Worm (Caenorhabditis elegans): ENCODE results near the gene ZK1248.11.

ZK1248.11 gene

ce11 chrII:5785504-5785903, 42.9 kb downstream of the ZK1248.11 start:
- no peak for TF ChIP-seq ceh-82 (tag; optimal IDR thresholded peaks at IDR 0.05)
- no peak for TF ChIP-seq elt-2 (tag; optimal IDR thresholded peaks at IDR 0.05)
- no peak for TF ChIP-seq egl-13 (tag; optimal IDR thresholded peaks at IDR 0.05)
- no peak for TF ChIP-seq unc-130 (tag; optimal IDR thresholded peaks at IDR 0.05)
- TF ChIP-seq nhr-19 (GFP tag; conservative IDR thresholded peaks at IDR 0.05), result no peak
- TF ChIP-seq nhr-85 (tag), result no peak
- no peak for TF ChIP-seq alr-1 (tag; optimal IDR thresholded peaks at IDR 0.05; ENCODE audit: borderline replicate concordance)
- TF ChIP-seq sptf-1 (tag; optimal IDR thresholded peaks at IDR 0.05), result no peak
- TF ChIP-seq pqm-1 (tag; optimal IDR thresholded peaks at IDR 0.05), result no peak
- TF ChIP-seq lsy-2 (tag; optimal IDR thresholded peaks at IDR 0.05), result no peak
- TF ChIP-seq nhr-28 (tag; optimal IDR thresholded peaks at IDR 0.05), result no peak
- TF ChIP-seq ceh-8 (GFP tag; optimal IDR thresholded peaks at IDR 0.05), result no peak
- no peak for TF ChIP-seq nhr-12 (tag; optimal IDR thresholded peaks at IDR 0.05)
- no peak for TF ChIP-seq nhr-47 (tag; optimal IDR thresholded peaks at IDR 0.05)
- no peak for TF ChIP-seq fkh-4 (tag; optimal IDR thresholded peaks at IDR 0.05; ENCODE audit: borderline replicate concordance)
- TF ChIP-seq nhr-77 (tag; optimal IDR thresholded peaks at IDR 0.05), result no peak
- TF ChIP-seq ceh-63 (GFP tag; optimal IDR thresholded peaks at IDR 0.05), result no peak
- no peak for TF ChIP-seq isw-1 (GFP tag; IDR thresholded peaks at IDR 0.05)
- TF ChIP-seq aly-2 (tag; optimal IDR thresholded peaks at IDR 0.05), result no peak

- TF ChIP-seq tbx-2 (tag; optimal IDR thresholded peaks at IDR 0.05) (peak; percentile 18), nhr-12 (tag; optimal IDR thresholded peaks at IDR 0.05) (no peak), nhr-47 (tag; optimal IDR thresholded peaks at IDR 0.05) (peak; percentile 73), egl-13 (tag; optimal IDR thresholded peaks at IDR 0.05) (peak; percentile 44), unc-98 (GFP tag; IDR thresholded peaks at IDR 0.05) (0 out of 2 replicates have a peak, but pooled peaks have one; percentile 53), dsc-1 (tag; optimal IDR thresholded peaks at IDR 0.05) (peak; percentile 70), ceh-63 (GFP tag; optimal IDR thresholded peaks at IDR 0.05) (no peak), lin-15B (tag; optimal IDR thresholded peaks at IDR 0.05) (no peak), pag-3 (tag; optimal IDR thresholded peaks at IDR 0.05; ENCODE audit: borderline replicate concordance, insufficient read depth) (no peak), ets-5 (GFP tag; IDR thresholded peaks at IDR 0.05) (no peak), jun-1 (tag; optimal IDR thresholded peaks at IDR 0.05) (peak; percentile 1), pax-3 (tag; optimal IDR thresholded peaks at IDR 0.05) (peak; percentile 19), ceh-90 (tag; optimal IDR thresholded peaks at IDR 0.05) (no peak), alr-1 (tag; optimal IDR thresholded peaks at IDR 0.05; ENCODE audit: borderline replicate concordance) (no peak), lin-13 (GFP tag; optimal IDR thresholded peaks at IDR 0.05) (peak; percentile 22), ztf-11 (tag; optimal IDR thresholded peaks at IDR 0.05) (peak in 1 of 2 experiments; percentile 36), ceh-88 (GFP tag; IDR thresholded peaks at IDR 0.05) (no peak), nhr-20 (tag; optimal IDR thresholded peaks at IDR 0.05) (peak; percentile 55), elt-2 (tag; optimal IDR thresholded peaks at IDR 0.05) (peak; percentile 70), hlh-17 (GFP tag; optimal IDR thresholded peaks at IDR 0.05; ENCODE audit: borderline replicate concordance) (no peak), ama-1 (optimal IDR thresholded peaks at IDR 0.05) (no peak), fkh-8 (tag; optimal IDR thresholded peaks at IDR 0.05) (peak; percentile 41), nhr-77 (tag; optimal IDR thresholded peaks at IDR 0.05) (no peak), nhr-84 (tag; optimal IDR thresholded peaks at IDR 0.05) (no peak), nhr-90 (tag; optimal IDR thresholded peaks at IDR 0.05; ENCODE audit: poor library complexity) (peak; percentile 65), hpl-2 (GFP tag; optimal IDR thresholded peaks at IDR 0.05) (no peak), C34B4.2 (tag; optimal IDR thresholded peaks at IDR 0.05) (no peak), dpl-1 (GFP tag; optimal IDR thresholded peaks at IDR 0.05) (peak in 1 of 3 experiments; percentile 8), nhr-11 (tag; optimal IDR thresholded peaks at IDR 0.05) (no peak), ceh-82 (tag; optimal IDR thresholded peaks at IDR 0.05) (peak in 2 of 3 experiments; percentile 32), vab-15 (tag; optimal IDR thresholded peaks at IDR 0.05) (no peak), lir-3 (tag; optimal IDR thresholded peaks at IDR 0.05; ENCODE audit: poor library complexity) (no peak), sox-4 (tag; optimal IDR thresholded peaks at IDR 0.05) (no peak), rnt-1 (tag; optimal IDR thresholded peaks at IDR 0.05) (peak; percentile 78), aha-1 (tag; optimal IDR thresholded peaks at IDR 0.05) (no peak), C04F5.9 (tag; optimal IDR thresholded peaks at IDR 0.05) (no peak)
Measured at ce11 chrII:5781935-5782921, 46.2 kb downstream of the ZK1248.11 start, which contains the start of gene K05F1.6. Gene K05F1.6, plus strand, starts transcription at chrII:5782520.

Data from whole organism, L1 larva.